Worm (Caenorhabditis elegans): ENCODE data around the gene F09F9.3.

Gene F09F9.3

DNA sequence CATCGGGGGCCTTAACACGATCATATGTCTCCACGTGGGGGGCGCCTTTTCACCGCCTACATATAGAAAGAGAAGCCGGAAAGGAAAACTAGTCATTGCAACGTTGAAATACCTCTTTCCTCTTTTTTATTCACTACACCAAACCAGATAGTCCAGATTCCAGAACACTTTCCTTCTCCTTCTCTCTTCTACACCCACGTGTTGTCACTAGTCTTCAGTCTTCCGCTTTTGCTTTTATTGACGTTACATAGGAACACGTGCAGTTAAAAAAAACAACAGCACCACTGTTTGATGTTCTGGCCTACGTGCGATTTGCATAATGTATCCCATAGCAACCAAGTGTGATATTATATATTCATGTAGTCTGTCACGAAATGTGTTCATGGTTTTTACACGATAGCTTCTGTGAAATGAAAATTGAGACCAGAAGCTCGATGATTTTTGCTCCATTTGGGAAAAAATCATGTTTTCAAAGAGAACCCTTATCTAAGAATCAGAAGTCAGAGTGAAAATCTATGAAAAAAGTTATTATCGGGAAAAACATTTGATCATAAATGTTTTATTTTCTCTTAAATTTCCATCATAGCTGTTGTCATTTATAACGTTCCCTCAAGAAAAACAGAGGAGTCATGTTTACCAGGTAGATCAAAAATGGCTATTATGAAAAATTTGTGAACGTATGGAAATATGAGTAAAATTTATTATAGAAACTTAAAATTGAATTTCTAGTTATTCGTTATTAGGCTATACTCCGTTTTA lies 22.6 kb upstream of the F09F9.3 start:
- TF ChIP-seq unc-130 (GFP tag; optimal IDR thresholded peaks at IDR 0.05) (no peak), mdl-1 (tag; optimal IDR thresholded peaks at IDR 0.05) (peak; percentile 67 to 82), unc-62 (GFP tag; optimal IDR thresholded peaks at IDR 0.05 in 1 of 2) (peak in 1 of 2 experiments; percentile 62), unc-62 (tag; optimal IDR thresholded peaks at IDR 0.05) (no peak), nhr-11 (tag; optimal IDR thresholded peaks at IDR 0.05) (peak; percentile 8), lsy-2 (tag; optimal IDR thresholded peaks at IDR 0.05) (peak; percentile 21 to 35), F26F4.8 (GFP tag; conservative IDR thresholded peaks at IDR 0.05) (no peak), hlh-11 (tag; optimal IDR thresholded peaks at IDR 0.05) (peak; percentile 56), R02D3.7 (tag; optimal IDR thresholded peaks at IDR 0.05) (no peak), daf-8 (GFP tag; IDR thresholded peaks at IDR 0.05) (no peak), F37D6.2 (tag; optimal IDR thresholded peaks at IDR 0.05) (no peak), ama-1 (optimal IDR thresholded peaks at IDR 0.05) (peak; percentile 34), mxl-3 (GFP tag; optimal IDR thresholded peaks at IDR 0.05) (peak; percentile 80), aha-1 (tag) (peak; percentile 98), nhr-48 (tag; optimal IDR thresholded peaks at IDR 0.05) (peak; percentile 40), spr-1 (tag; optimal IDR thresholded peaks at IDR 0.05) (peak; percentile 7), Y5F2A.4 (GFP tag; optimal IDR thresholded peaks at IDR 0.05) (no peak), dve-1 (tag; optimal IDR thresholded peaks at IDR 0.05; ENCODE audit: insufficient read depth) (no peak), mxl-2 (GFP tag; conservative IDR thresholded peaks at IDR 0.05) (no peak), ctbp-1 (GFP tag; IDR thresholded peaks at IDR 0.05) (no peak), zip-2 (tag; optimal IDR thresholded peaks at IDR 0.05) (no peak), madf-9 (GFP tag; conservative IDR thresholded peaks at IDR 0.05) (no peak), hlh-30 (tag; optimal IDR thresholded peaks at IDR 0.05; ENCODE audit: insufficient read depth) (peak; percentile 78), mdt-29 (GFP tag; IDR thresholded peaks at IDR 0.05) (no peak), hif-1 (tag; optimal IDR thresholded peaks at IDR 0.05) (peak in 1 of 2 experiments; percentile 83), snpc-4 (tag; optimal IDR thresholded peaks at IDR 0.05) (no peak), attf-4 (tag; optimal IDR thresholded peaks at IDR 0.05) (no peak), ceh-20 (GFP tag; IDR thresholded peaks at IDR 0.05) (no peak), ces-1 (GFP tag; optimal IDR thresholded peaks at IDR 0.05) (no peak), daf-16 (GFP tag; optimal IDR thresholded peaks at IDR 0.05) (no peak), daf-16 (tag; optimal IDR thresholded peaks at IDR 0.05) (peak; percentile 83), tra-1 (GFP tag; IDR thresholded peaks at IDR 0.05) (peak; percentile 46; the same call in 1 of the 2 replicates)

DNA sequence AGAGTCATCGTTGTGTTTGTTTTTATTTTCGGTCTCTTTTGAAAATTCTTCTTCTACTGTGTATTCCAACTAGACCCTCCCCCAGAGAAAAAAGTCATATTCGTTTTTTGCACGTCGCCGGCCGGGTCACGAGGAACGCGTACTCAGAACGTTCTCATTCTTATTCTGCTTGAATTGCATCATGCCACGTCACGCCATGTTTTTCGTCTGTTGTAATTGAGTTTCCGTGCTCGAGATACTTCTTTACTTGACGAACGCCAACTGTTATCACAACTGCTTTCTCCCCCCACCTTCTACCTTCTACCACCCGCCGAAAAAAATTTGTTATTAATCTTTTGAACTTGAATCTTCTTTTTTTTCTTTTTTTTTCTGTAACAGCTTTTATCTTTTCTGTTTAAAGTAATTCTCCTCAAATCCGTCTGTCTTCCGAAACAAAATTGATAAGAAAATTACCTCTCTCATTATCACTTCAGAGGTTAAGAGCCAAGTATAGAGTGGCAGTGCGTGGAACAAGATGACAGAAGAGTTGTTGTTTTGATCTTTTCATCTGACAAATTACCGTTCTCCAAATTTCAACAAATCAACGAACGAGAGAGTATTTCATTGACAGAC lies 21.9 kb upstream of the F09F9.3 start:
- TF ChIP-seq mep-1 (tag; optimal IDR thresholded peaks at IDR 0.05), result peak; percentile 43
- no peak for TF ChIP-seq mdl-1 (tag; optimal IDR thresholded peaks at IDR 0.05)
- peak; percentile 20 for TF ChIP-seq hlh-30 (tag; optimal IDR thresholded peaks at IDR 0.05; ENCODE audit: insufficient read depth)
- no peak for TF ChIP-seq zip-11 (GFP tag; IDR thresholded peaks at IDR 0.05)
- TF ChIP-seq lsy-2 (tag; optimal IDR thresholded peaks at IDR 0.05), result peak in 1 of 2 experiments; percentile 79
- no peak for TF ChIP-seq lir-3 (tag; optimal IDR thresholded peaks at IDR 0.05)
- TF ChIP-seq saeg-2 (GFP tag; IDR thresholded peaks at IDR 0.05), result 0 out of 2 replicates have a peak, but pooled peaks have one; percentile 6
- peak; percentile 6 for TF ChIP-seq fkh-10 (GFP tag; optimal IDR thresholded peaks at IDR 0.05)
- TF ChIP-seq egl-43 (GFP tag; IDR thresholded peaks at IDR 0.05), result 0 out of 2 replicates have a peak, but pooled peaks have one; percentile 51
- TF ChIP-seq nhr-6 (tag; optimal IDR thresholded peaks at IDR 0.05), result no peak
- TF ChIP-seq mxl-3 (GFP tag; optimal IDR thresholded peaks at IDR 0.05), result no peak
- TF ChIP-seq ceh-28 (tag; optimal IDR thresholded peaks at IDR 0.05), result no peak
- no peak for TF ChIP-seq gei-8 (GFP tag; optimal IDR thresholded peaks at IDR 0.05)
- TF ChIP-seq lin-1 (GFP tag; IDR thresholded peaks at IDR 0.05), result 0 out of 2 replicates have a peak, but pooled peaks have one; percentile 13
- no peak for TF ChIP-seq ZK337.2 (GFP tag; IDR thresholded peaks at IDR 0.05)
- no peak for TF ChIP-seq ZK546.5 (tag; optimal IDR thresholded peaks at IDR 0.05)
- no peak for TF ChIP-seq D1046.2 (GFP tag; IDR thresholded peaks at IDR 0.05)
- no peak for TF ChIP-seq hlh-11 (tag; optimal IDR thresholded peaks at IDR 0.05)
- no peak for TF ChIP-seq lin-29 (GFP tag; IDR thresholded peaks at IDR 0.05)
- TF ChIP-seq zfp-2 (tag; optimal IDR thresholded peaks at IDR 0.05), result no peak
- TF ChIP-seq snpc-4 (tag; optimal IDR thresholded peaks at IDR 0.05), result no peak
- TF ChIP-seq F26F4.8 (GFP tag; conservative IDR thresholded peaks at IDR 0.05), result no peak
- no peak for TF ChIP-seq ztf-11 (tag; optimal IDR thresholded peaks at IDR 0.05)
- TF ChIP-seq tag-97 (GFP tag; IDR thresholded peaks at IDR 0.05), result no peak
- TF ChIP-seq ztf-7 (tag; optimal IDR thresholded peaks at IDR 0.05), result peak; percentile 72

Data from whole organism, L4 larva.